Worm (Caenorhabditis elegans) whole organism, L2 larva: Measurements from ENCODE around the gene syd-2.

Experiments used
- blmp-1 ChIP-seq: sonication (generic microtip); optimal IDR thresholded peaks from 2 replicates; lab custom pipeline; 2017; ENCODE audit warnings: missing genetic modification characterization, mild to moderate bottlenecking, missing compliant biosample characterization, antibody characterized with exemption, moderate library complexity; ENCODE audit not compliant: insufficient read depth
- mdl-1 ChIP-seq, 2 experiments: fragments of 150-350 bp in 1 of 2; sonication (generic microtip) in 1 of 2; optimal IDR thresholded peaks; 2 replicates each; lab custom pipeline; 2017; ENCODE audit warnings: missing biosample characterization in 2 of 2, missing genetic modification characterization in 2 of 2
- nhr-77 ChIP-seq: fragments of 150-350 bp; optimal IDR thresholded peaks from 2 replicates; lab custom pipeline; 2014; ENCODE audit warnings: missing biosample characterization, missing genetic modification characterization
- unc-39 ChIP-seq: fragments of 150-350 bp; optimal IDR thresholded peaks from 2 replicates; lab custom pipeline; 2014; ENCODE audit warnings: missing biosample characterization, missing genetic modification characterization

DNA sequence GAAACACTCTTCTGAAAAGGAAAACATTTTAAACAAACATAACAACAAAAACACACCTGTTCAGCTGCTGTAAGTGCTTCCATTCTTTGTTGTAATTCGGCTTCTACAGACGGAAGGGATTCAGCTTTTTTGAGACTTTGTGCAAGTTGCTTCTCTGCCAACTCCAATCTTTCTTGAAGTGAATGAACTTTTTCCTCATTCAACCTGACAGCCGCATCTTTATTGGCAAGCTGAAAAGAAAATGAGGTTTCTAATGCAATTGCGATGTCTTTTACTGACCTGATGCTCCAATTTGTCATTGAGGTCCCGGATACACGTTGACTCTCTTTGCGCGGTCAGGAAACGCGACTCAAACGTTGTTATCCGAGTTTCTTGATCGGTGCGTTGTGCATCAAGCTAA lies 2.0 kb downstream of the syd-2 start:
- TF ChIP-seq mdl-1 (tag; optimal IDR thresholded peaks at IDR 0.05; lab: Kevin White, UChicago), result no peak
- no peak for TF ChIP-seq nhr-77 (tag; lab: Kevin White, UChicago)
- no peak for TF ChIP-seq unc-39
- TF ChIP-seq blmp-1 (tag; lab: Kevin White, UChicago), result no peak
